Fruit fly (Drosophila melanogaster) whole organism, wandering third instar larva: Measurements from ENCODE around the gene Cyp305a1.

ENCODE experiments used
- Abd-B ChIP-seq: fragments of >200 bp; optimal IDR thresholded peaks from 2 replicates; lab custom pipeline; 2017; ENCODE audit warnings: missing biosample characterization, missing genetic modification characterization
- CG32264 ChIP-seq: fragments of 200-800 bp; sonication (Bioruptor generic); optimal IDR thresholded peaks from 2 replicates; lab custom pipeline; 2016; ENCODE audit warnings: missing biosample characterization, missing genetic modification characterization
- CG9705 ChIP-seq: fragments of 200-800 bp; sonication (Bioruptor generic); optimal IDR thresholded peaks from 2 replicates; lab custom pipeline; 2018; ENCODE audit warnings: missing biosample characterization, mild to moderate bottlenecking, missing genetic modification characterization
- CrebA ChIP-seq: fragments of 200-800 bp; sonication (Bioruptor generic); optimal IDR thresholded peaks from 2 replicates; lab custom pipeline; 2016; ENCODE audit warnings: missing biosample characterization, mild to moderate bottlenecking, missing genetic modification characterization, borderline replicate concordance
- Dif ChIP-seq: fragments of 200-275, 200-300 bp; sonication (Bioruptor generic); optimal IDR thresholded peaks from 2 replicates; lab custom pipeline; 2018; ENCODE audit warnings: missing biosample characterization, missing genetic modification characterization; ENCODE audit not compliant: partially characterized antibody
- GATAd ChIP-seq: sonication (Bioruptor generic); optimal IDR thresholded peaks from 2 replicates; lab custom pipeline; 2016; ENCODE audit warnings: missing biosample characterization, missing genetic modification characterization
- HLH106 ChIP-seq: fragments of 200-800 bp; optimal IDR thresholded peaks from 3 replicates; lab custom pipeline; 2019; ENCODE audit warnings: missing biosample characterization, mild to moderate bottlenecking, missing genetic modification characterization, moderate library complexity
- Hr83 ChIP-seq: fragments of 200-300 bp; sonication (Bioruptor generic); optimal IDR thresholded peaks from 2 replicates; lab custom pipeline; 2016; ENCODE audit warnings: missing biosample characterization, mild to moderate bottlenecking, missing genetic modification characterization, moderate library complexity; ENCODE audit not compliant: poor library complexity, severe bottlenecking
- Myc ChIP-seq: fragments of >200 bp; optimal IDR thresholded peaks from 2 replicates; lab custom pipeline; 2017
- N ChIP-seq: fragments of >200 bp; optimal IDR thresholded peaks from 2 replicates; lab custom pipeline; 2018; ENCODE audit warnings: missing biosample characterization, missing external identifiers, missing genetic modification characterization
- OdsH ChIP-seq: fragments of 200-800 bp; sonication (Bioruptor generic); optimal IDR thresholded peaks from 2 replicates; lab custom pipeline; 2016; ENCODE audit warnings: missing biosample characterization, mild to moderate bottlenecking, missing genetic modification characterization
- Rel ChIP-seq, 2 experiments: fragments of 200-800 bp; sonication (Bioruptor generic) in 1 of 2; optimal IDR thresholded peaks; 2 replicates in 1 of 2; 3 replicates in 1 of 2; lab custom pipeline; 2016 to 2019; ENCODE audit warnings: mild to moderate bottlenecking in 2 of 2, missing biosample characterization in 2 of 2, missing genetic modification characterization in 2 of 2, moderate library complexity in 1 of 2
- Vsx2 ChIP-seq: fragments of 200-300, 225-300 bp; sonication (Bioruptor generic); optimal IDR thresholded peaks from 2 replicates; lab custom pipeline; 2018; ENCODE audit warnings: missing biosample characterization, missing genetic modification characterization; ENCODE audit not compliant: partially characterized antibody
- br ChIP-seq: fragments of 200-800 bp; sonication (Bioruptor generic); optimal IDR thresholded peaks from 2 replicates; lab custom pipeline; 2016; ENCODE audit warnings: missing biosample characterization, missing genetic modification characterization
- dl ChIP-seq, 2 experiments: fragments of 175-275, 200-275 bp in 1 of 2; fragments of 200-275 bp in 1 of 2; sonication (Bioruptor generic); optimal IDR thresholded peaks; lab custom pipeline; 2018; ENCODE audit warnings: mild to moderate bottlenecking in 2 of 2, missing biosample characterization in 2 of 2, missing genetic modification characterization in 2 of 2, moderate library complexity in 2 of 2; ENCODE audit not compliant: partially characterized antibody in 2 of 2, insufficient read depth in 1 of 2
- dmrt93B ChIP-seq: fragments of 200-800 bp; sonication (Bioruptor generic); optimal IDR thresholded peaks from 2 replicates; lab custom pipeline; 2018; ENCODE audit warnings: missing biosample characterization, mild to moderate bottlenecking, missing genetic modification characterization
- dsf ChIP-seq: sonication (Bioruptor generic); optimal IDR thresholded peaks from 2 replicates; lab custom pipeline; 2016; ENCODE audit warnings: missing biosample characterization, missing genetic modification characterization, borderline replicate concordance
- ey ChIP-seq: fragments of 200-800 bp; sonication (Bioruptor generic); optimal IDR thresholded peaks from 2 replicates; lab custom pipeline; 2016; ENCODE audit warnings: missing biosample characterization, missing genetic modification characterization
- foxo ChIP-seq, 2 experiments: fragments of 200-800 bp; sonication (Bioruptor generic); optimal IDR thresholded peaks; 2 replicates in 1 of 2; 3 replicates in 1 of 2; lab custom pipeline; 2016 to 2017; ENCODE audit warnings: missing biosample characterization in 2 of 2, missing genetic modification characterization in 2 of 2
- fru ChIP-seq: fragments of 200-800 bp; sonication (Bioruptor generic); optimal IDR thresholded peaks from 3 replicates; lab custom pipeline; 2016; ENCODE audit warnings: missing biosample characterization, mild to moderate bottlenecking, missing genetic modification characterization
- h ChIP-seq: fragments of 200-800 bp; sonication (Bioruptor generic); optimal IDR thresholded peaks from 3 replicates; lab custom pipeline; 2016; ENCODE audit warnings: missing biosample characterization, mild to moderate bottlenecking, missing genetic modification characterization
- lola ChIP-seq: fragments of >200 bp; optimal IDR thresholded peaks from 2 replicates; lab custom pipeline; 2017; ENCODE audit warnings: missing biosample characterization, missing genetic modification characterization
- pan ChIP-seq: fragments of >200 bp; optimal IDR thresholded peaks from 2 replicates; lab custom pipeline; 2017
- psq ChIP-seq: fragments of 200-800 bp; sonication (Bioruptor generic); optimal IDR thresholded peaks from 3 replicates; lab custom pipeline; 2017; ENCODE audit warnings: missing biosample characterization, mild to moderate bottlenecking, missing genetic modification characterization, moderate library complexity
- rgr ChIP-seq: fragments of 200-800 bp; sonication (Bioruptor generic); optimal IDR thresholded peaks from 3 replicates; lab custom pipeline; 2016; ENCODE audit warnings: missing biosample characterization, mild to moderate bottlenecking, missing genetic modification characterization
- sage ChIP-seq: fragments of 200-800 bp; sonication (Bioruptor generic); optimal IDR thresholded peaks from 2 replicates; lab custom pipeline; 2016; ENCODE audit warnings: missing biosample characterization, mild to moderate bottlenecking, missing genetic modification characterization
- sv ChIP-seq: fragments of 200-800 bp; sonication (Bioruptor generic); optimal IDR thresholded peaks from 3 replicates; lab custom pipeline; 2016; ENCODE audit warnings: missing biosample characterization, missing genetic modification characterization
- tai ChIP-seq: sonication (Bioruptor generic); optimal IDR thresholded peaks from 2 replicates; lab custom pipeline; 2016; ENCODE audit warnings: missing biosample characterization, missing genetic modification characterization
- usp ChIP-seq: fragments of >200 bp; optimal IDR thresholded peaks from 2 replicates; lab custom pipeline; 2017; ENCODE audit warnings: missing biosample characterization, missing genetic modification characterization
- woc ChIP-seq: sonication (Bioruptor generic); optimal IDR thresholded peaks from 2 replicates; lab custom pipeline; 2016; ENCODE audit warnings: missing biosample characterization, mild to moderate bottlenecking, missing genetic modification characterization

The Cyp305a1 gene

DNA sequence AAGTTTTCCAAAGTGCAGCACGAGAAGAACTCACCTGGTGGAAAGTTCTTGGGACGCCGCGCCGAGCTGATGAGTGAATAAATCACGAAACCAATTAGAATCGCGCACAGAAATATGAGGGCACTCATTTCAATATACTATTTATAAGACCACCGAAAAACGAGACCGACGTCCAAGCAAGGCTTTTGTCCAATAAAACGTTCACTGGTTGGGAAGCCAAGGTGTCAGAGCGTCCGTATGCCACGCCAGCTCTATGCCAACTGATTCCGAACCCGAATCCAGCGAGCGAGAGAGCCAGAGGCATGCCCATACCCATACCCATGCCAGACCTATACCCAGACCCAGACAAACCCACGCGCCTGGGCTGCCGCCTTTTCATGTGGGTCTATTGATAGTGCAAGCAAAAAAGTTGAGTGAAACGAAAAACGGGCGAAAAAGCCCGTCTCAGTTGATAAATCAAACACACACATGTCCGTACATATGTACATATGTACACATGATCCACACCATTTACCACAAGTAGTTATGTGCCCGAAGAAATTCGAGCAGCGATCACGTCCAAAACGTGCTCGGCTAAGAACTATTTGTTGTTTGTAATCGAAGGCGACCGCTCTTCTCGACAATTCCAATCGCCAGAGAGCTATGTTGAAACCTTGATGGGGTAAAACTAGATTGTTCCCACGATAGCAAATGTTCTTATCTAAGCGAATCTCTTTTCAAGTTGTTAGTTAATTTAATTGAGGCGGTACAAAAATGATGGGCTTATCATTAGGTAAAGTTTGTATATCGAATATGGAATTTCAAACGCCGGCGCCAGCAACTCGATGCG lies at the start of gene Cyp305a1:
Gene Cyp305a1 (minus strand): TSS at position 265 of the 829 bp plus-strand sequence.
- no peak for TF ChIP-seq usp (GFP tag; lab: Kevin White, UChicago)
- TF ChIP-seq Rel (GFP tag; optimal IDR thresholded peaks at IDR 0.05; lab: Kevin White, UChicago), result no peak
- TF ChIP-seq Rel (tag; optimal IDR thresholded peaks at IDR 0.05; lab: Kevin White, UChicago), result no peak
- TF ChIP-seq dsf (GFP tag; lab: Kevin White, UChicago), result no peak
- TF ChIP-seq pan (lab: Kevin White, UChicago), result no peak
- no peak for TF ChIP-seq HLH106 (tag; lab: Kevin White, UChicago)

DNA sequence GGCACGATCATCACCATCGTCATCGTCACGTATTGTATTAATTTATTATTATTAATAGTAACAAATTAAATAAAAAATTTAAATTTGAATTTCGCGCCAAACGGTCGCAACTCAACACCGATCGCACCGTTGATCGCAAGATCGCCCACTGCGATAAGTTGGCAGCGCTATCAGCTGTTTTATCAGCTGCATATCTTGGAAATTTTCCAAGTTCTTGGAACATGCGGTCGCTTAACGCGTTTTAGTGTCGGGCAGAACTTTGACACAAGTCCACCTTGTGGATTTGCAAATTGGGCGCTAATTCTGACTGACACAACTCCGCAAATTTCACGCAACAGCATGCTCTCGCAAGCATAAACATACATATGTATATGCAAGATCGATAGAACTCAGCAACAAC lies 48.1 kb upstream of the Cyp305a1 start:
- TF ChIP-seq OdsH (GFP tag; lab: Kevin White, UChicago), result no peak
- TF ChIP-seq sage (GFP tag; lab: Kevin White, UChicago), result peak; percentile 23
- no peak for TF ChIP-seq Abd-B
- TF ChIP-seq Rel (GFP tag; optimal IDR thresholded peaks at IDR 0.05; lab: Kevin White, UChicago), result no peak
- peak; percentile 16 for TF ChIP-seq Rel (tag; optimal IDR thresholded peaks at IDR 0.05; lab: Kevin White, UChicago)
- TF ChIP-seq psq (GFP tag; lab: Kevin White, UChicago), result peak; percentile 11
- TF ChIP-seq br (GFP tag; lab: Kevin White, UChicago), result no peak
- peak; percentile 25 for TF ChIP-seq rgr (GFP tag; lab: Kevin White, UChicago)
- peak; percentile 5 for TF ChIP-seq Dif (GFP tag; lab: Kevin White, UChicago)
- no peak for TF ChIP-seq usp (GFP tag; lab: Kevin White, UChicago)
- TF ChIP-seq Myc, result peak; percentile 37
- TF ChIP-seq dsf (GFP tag; lab: Kevin White, UChicago), result no peak
- peak; percentile 38 for TF ChIP-seq Hr83 (GFP tag; lab: Kevin White, UChicago)
- TF ChIP-seq ey (GFP tag; lab: Kevin White, UChicago), result no peak
- peak; percentile 23 for TF ChIP-seq h (GFP tag; lab: Kevin White, UChicago)

DNA sequence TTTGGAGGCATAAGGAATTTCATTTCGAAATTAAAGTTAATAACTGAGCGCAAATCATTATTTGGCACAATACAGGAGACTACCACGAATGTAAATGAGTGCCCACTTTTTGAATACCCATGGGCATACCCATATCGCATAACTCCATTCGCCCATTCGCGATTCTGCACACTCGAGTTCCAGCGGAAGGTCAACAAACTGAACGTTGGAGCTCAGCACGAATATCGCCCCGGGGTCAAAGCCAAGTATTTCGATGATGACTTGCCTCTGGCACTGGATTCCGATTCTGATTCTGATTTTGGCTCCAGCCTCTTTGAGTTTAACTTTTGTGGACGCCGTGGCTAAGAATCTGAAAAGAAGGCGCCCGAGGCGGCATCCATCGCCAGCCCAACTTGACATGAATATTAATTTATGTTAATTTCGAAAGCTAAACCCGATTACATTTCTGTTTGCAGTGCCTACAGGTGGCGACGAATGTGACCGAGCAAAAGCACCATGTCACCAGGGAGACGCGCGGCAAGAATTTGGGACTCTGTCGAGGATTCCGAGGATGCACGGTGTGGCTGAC lies 44.9 kb upstream of the Cyp305a1 start:
- no peak for TF ChIP-seq HLH106 (tag; lab: Kevin White, UChicago)
- no peak for TF ChIP-seq fru (GFP tag; lab: Kevin White, UChicago)
- TF ChIP-seq N (GFP tag; lab: Kevin White, UChicago), result no peak
- no peak for TF ChIP-seq lola (GFP tag; lab: Kevin White, UChicago)
- TF ChIP-seq h (GFP tag; lab: Kevin White, UChicago), result no peak
- TF ChIP-seq sage (GFP tag; lab: Kevin White, UChicago), result no peak
- no peak for TF ChIP-seq Rel (GFP tag; optimal IDR thresholded peaks at IDR 0.05; lab: Kevin White, UChicago)
- no peak for TF ChIP-seq Rel (tag; optimal IDR thresholded peaks at IDR 0.05; lab: Kevin White, UChicago)
- no peak for TF ChIP-seq dl (GFP tag; optimal IDR thresholded peaks at IDR 0.05; lab: Kevin White, UChicago; ENCODE audit: insufficient read depth in 1 of 2, partially characterized antibody in 2 of 2)
- TF ChIP-seq dmrt93B, result no peak
- no peak for TF ChIP-seq CG32264 (GFP tag; lab: Kevin White, UChicago)
- no peak for TF ChIP-seq CrebA (GFP tag; lab: Kevin White, UChicago)
- TF ChIP-seq GATAd, result no peak
- TF ChIP-seq foxo (GFP tag; optimal IDR thresholded peaks at IDR 0.05; lab: Kevin White, UChicago), result no peak
- no peak for TF ChIP-seq pan (lab: Kevin White, UChicago)

DNA sequence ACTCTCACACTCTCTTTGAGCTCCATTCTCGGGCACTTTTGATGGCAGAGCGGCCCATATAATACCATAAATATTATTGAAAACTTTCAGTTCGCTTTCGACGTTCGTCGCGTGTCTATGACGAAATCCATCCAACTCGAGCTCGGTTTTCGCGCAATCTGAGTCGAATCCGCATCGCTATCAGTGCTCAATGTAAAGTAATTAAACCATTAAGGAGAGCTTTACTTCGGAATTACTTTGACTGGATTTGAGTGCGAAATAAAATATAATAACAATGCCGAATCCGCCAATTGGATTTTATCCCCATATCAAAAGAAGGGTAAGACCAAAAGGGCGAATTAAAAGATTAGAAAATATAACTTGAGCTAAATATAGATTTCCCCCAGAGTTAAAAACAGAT lies 34.9 kb upstream of the Cyp305a1 start:
- no peak for TF ChIP-seq Myc
- TF ChIP-seq dmrt93B, result no peak
- no peak for TF ChIP-seq Dif (GFP tag; lab: Kevin White, UChicago)
- no peak for TF ChIP-seq HLH106 (tag; lab: Kevin White, UChicago)
- TF ChIP-seq tai (GFP tag; lab: Kevin White, UChicago), result no peak
- no peak for TF ChIP-seq dl (GFP tag; optimal IDR thresholded peaks at IDR 0.05; lab: Kevin White, UChicago; ENCODE audit: insufficient read depth in 1 of 2, partially characterized antibody in 2 of 2)
- no peak for TF ChIP-seq ey (GFP tag; lab: Kevin White, UChicago)
- no peak for TF ChIP-seq psq (GFP tag; lab: Kevin White, UChicago)
- no peak for TF ChIP-seq Vsx2 (GFP tag; lab: Kevin White, UChicago)
- TF ChIP-seq rgr (GFP tag; lab: Kevin White, UChicago), result no peak
- TF ChIP-seq dsf (GFP tag; lab: Kevin White, UChicago), result no peak
- TF ChIP-seq sv (GFP tag; lab: Kevin White, UChicago), result no peak
- TF ChIP-seq Rel (GFP tag; optimal IDR thresholded peaks at IDR 0.05; lab: Kevin White, UChicago), result no peak
- TF ChIP-seq Rel (tag; optimal IDR thresholded peaks at IDR 0.05; lab: Kevin White, UChicago), result no peak
- TF ChIP-seq woc (GFP tag; lab: Kevin White, UChicago), result no peak
- TF ChIP-seq h (GFP tag; lab: Kevin White, UChicago), result no peak
- TF ChIP-seq CrebA (GFP tag; lab: Kevin White, UChicago), result no peak
- no peak for TF ChIP-seq CG9705 (GFP tag; lab: Kevin White, UChicago)
